Fruit fly (Drosophila melanogaster): Measurements from ENCODE around the gene Nin.

The Nin gene

DNA sequence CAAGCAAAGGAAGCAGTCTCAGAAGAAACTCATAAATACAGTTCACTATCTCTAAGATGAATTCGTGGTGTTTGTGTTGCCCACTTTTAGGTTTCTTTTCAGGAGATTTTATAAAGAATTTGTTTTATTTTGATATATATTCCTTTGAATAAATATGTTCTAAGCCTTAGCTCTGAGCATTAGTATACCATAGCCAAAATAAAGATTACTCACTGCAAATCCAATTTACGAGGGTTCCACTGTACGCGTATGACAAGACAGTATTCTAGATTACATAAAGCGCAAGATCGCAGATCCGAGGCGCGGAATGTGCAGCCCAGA lies 14.3 kb upstream of the Nin start (continued):
- peak; percentile 93 for TF ChIP-seq CG8319 (GFP tag; optimal IDR thresholded peaks at IDR 0.05)
- TF ChIP-seq CG6276 (GFP tag; optimal IDR thresholded peaks at IDR 0.05) = peak; percentile 44
- peak; percentile 74 for TF ChIP-seq CG32006 (GFP tag; optimal IDR thresholded peaks at IDR 0.05)
- peak; percentile 90 for TF ChIP-seq CG9139 (GFP tag; optimal IDR thresholded peaks at IDR 0.05)
- TF ChIP-seq CG6808 (GFP tag; optimal IDR thresholded peaks at IDR 0.05) = peak; percentile 92
- TF ChIP-seq CG11294 (GFP tag; IDR thresholded peaks at IDR 0.05) = peak; percentile 66
- peak; percentile 82 for TF ChIP-seq fd85E (GFP tag; optimal IDR thresholded peaks at IDR 0.05)
- peak; percentile 94 for TF ChIP-seq lz (GFP tag; optimal IDR thresholded peaks at IDR 0.05)
- TF ChIP-seq Ets96B (tag; optimal IDR thresholded peaks at IDR 0.05) = peak; percentile 98
- peak; percentile 91 for TF ChIP-seq Eip75B (GFP tag; optimal IDR thresholded peaks at IDR 0.05)
- TF ChIP-seq salr (GFP tag; optimal IDR thresholded peaks at IDR 0.05) = peak; percentile 60 to 94
- TF ChIP-seq net (GFP tag; optimal IDR thresholded peaks at IDR 0.05) = peak; percentile 86

DNA sequence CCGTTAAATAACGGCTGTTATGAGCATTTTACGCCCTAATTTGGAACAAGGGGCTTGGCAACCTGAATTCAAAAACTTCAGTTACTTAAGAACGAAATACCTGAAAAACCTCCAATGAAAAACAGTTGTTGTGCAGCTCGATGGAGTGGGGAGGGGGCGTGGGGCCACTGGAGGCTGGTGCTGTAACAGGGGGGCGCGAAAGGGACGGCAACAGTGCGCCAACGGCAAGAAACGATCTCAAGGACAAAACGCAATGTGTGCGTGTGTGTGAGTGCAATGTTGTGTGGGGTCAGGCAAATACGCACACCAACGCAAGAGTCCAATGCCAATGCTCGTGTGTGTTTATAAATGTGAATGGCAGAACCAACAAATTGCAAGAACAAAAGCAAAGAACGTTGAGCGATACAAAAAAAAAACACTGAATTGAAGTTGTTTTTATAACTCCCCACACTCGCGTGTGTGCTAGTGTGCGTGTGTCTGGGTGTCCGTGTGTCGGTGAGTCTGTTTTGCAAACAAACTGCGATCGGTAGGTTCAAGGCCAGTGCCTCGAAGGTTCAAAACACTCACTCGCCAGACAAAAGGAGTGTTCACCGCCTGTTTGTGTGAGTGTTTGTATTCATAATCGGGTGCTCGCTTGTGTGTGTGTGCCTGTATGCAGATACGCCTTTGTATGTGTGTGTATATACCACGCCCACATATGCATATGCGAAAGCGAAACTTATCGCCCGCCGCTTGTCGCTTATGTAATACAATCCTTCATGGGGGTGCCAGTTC lies 13.7 kb upstream of the Nin start:
- TF ChIP-seq eg (GFP tag; IDR thresholded peaks at IDR 0.05) (peak; percentile 5; the same call in 1 of the 3 replicates), Sox14 (GFP tag; optimal IDR thresholded peaks at IDR 0.05) (peak; percentile 40), CG15336 (GFP tag; IDR thresholded peaks at IDR 0.05) (no peak), svp (GFP tag) (no peak), fd59A (GFP tag; optimal IDR thresholded peaks at IDR 0.05) (no peak), Hr39 (GFP tag; optimal IDR thresholded peaks at IDR 0.05) (peak; percentile 68), salr (GFP tag; optimal IDR thresholded peaks at IDR 0.05) (peak in 1 of 2 experiments; percentile 17), CG7368 (GFP tag; optimal IDR thresholded peaks at IDR 0.05) (no peak), fkh (GFP tag; optimal IDR thresholded peaks at IDR 0.05) (no peak), CG1621 (tag; optimal IDR thresholded peaks at IDR 0.05) (peak; percentile 34), OdsH (GFP tag; optimal IDR thresholded peaks at IDR 0.05) (no peak), CG6792 (GFP tag; optimal IDR thresholded peaks at IDR 0.05) (no peak), Ets96B (tag; optimal IDR thresholded peaks at IDR 0.05) (peak; percentile 21), Lpt (GFP tag; optimal IDR thresholded peaks at IDR 0.05) (peak; percentile 25), ss (GFP tag; optimal IDR thresholded peaks at IDR 0.05) (peak; percentile 30 to 33), dsx (GFP tag; optimal IDR thresholded peaks at IDR 0.05; ENCODE audit: poor library complexity, severe bottlenecking) (peak; percentile 66), CG3032 (tag; optimal IDR thresholded peaks at IDR 0.05) (peak; percentile 34), CG32006 (GFP tag; optimal IDR thresholded peaks at IDR 0.05) (no peak), CG6163 (GFP tag; IDR thresholded peaks at IDR 0.05) (peak; percentile 35; the same call in 2 of the 3 replicates), Eip75B (GFP tag; optimal IDR thresholded peaks at IDR 0.05) (peak; percentile 20), CG10669 (GFP tag; optimal IDR thresholded peaks at IDR 0.05) (peak; percentile 8), CG6808 (GFP tag; optimal IDR thresholded peaks at IDR 0.05) (peak; percentile 20)

DNA sequence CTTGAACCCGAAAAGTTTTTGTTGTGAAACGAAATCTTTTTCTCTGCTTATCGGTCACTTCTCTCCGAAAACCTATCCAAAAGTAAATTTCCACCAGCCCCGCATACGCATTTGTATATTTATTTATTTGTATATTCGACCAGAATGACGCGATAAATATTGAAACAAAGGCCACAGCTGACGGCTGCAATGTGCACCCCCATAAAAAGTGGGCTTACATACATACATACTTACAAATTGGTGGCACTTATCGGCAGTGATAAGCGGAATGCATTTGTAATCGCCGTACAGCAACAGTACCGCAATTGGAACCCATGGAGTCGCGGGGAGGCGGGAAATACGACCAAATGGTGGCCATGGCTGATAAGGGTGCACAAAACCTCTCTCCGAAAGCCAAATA lies 12.8 kb upstream of the Nin start:
- TF ChIP-seq net (GFP tag; optimal IDR thresholded peaks at IDR 0.05) = no peak
- no peak for TF ChIP-seq CG6163 (GFP tag; IDR thresholded peaks at IDR 0.05)
- no peak for TF ChIP-seq CG8119 (GFP tag; IDR thresholded peaks at IDR 0.05)
- TF ChIP-seq CG11902 (GFP tag; optimal IDR thresholded peaks at IDR 0.05) = no peak
- no peak for TF ChIP-seq CG9139 (GFP tag; optimal IDR thresholded peaks at IDR 0.05)
- no peak for TF ChIP-seq ss (GFP tag; optimal IDR thresholded peaks at IDR 0.05)
- no peak for TF ChIP-seq Sox15 (GFP tag; optimal IDR thresholded peaks at IDR 0.05)
- TF ChIP-seq salr (GFP tag; optimal IDR thresholded peaks at IDR 0.05) = no peak
- TF ChIP-seq Eip75B (GFP tag; optimal IDR thresholded peaks at IDR 0.05) = no peak
- no peak for TF ChIP-seq Lpt (GFP tag; optimal IDR thresholded peaks at IDR 0.05)
- TF ChIP-seq Ets21C (GFP tag; optimal IDR thresholded peaks at IDR 0.05) = no peak
- no peak for TF ChIP-seq OdsH (GFP tag; optimal IDR thresholded peaks at IDR 0.05)
- no peak for TF ChIP-seq fd85E (GFP tag; optimal IDR thresholded peaks at IDR 0.05)
- TF ChIP-seq Met (GFP tag; optimal IDR thresholded peaks at IDR 0.05) = peak; percentile 21
- no peak for TF ChIP-seq esn (GFP tag; optimal IDR thresholded peaks at IDR 0.05)
- TF ChIP-seq Eip93F (GFP tag; optimal IDR thresholded peaks at IDR 0.05) = peak; percentile 75
- peak; percentile 58 for TF ChIP-seq fkh (GFP tag; optimal IDR thresholded peaks at IDR 0.05)
- TF ChIP-seq Sox14 (GFP tag; optimal IDR thresholded peaks at IDR 0.05) = peak; percentile 64
- TF ChIP-seq dsx (GFP tag; optimal IDR thresholded peaks at IDR 0.05; ENCODE audit: poor library complexity, severe bottlenecking) = no peak
- no peak for TF ChIP-seq lz (GFP tag; optimal IDR thresholded peaks at IDR 0.05)
- TF ChIP-seq cyc (GFP tag; optimal IDR thresholded peaks at IDR 0.05) = no peak
- peak; percentile 93 for TF ChIP-seq svp (GFP tag)
- no peak for TF ChIP-seq CG6792 (GFP tag; optimal IDR thresholded peaks at IDR 0.05)

Data from whole organism, prepupa.